Worm (Caenorhabditis elegans) whole organism, young adult: ENCODE data around the gene R04B5.5.

ENCODE experiments used
- F39B2.1 ChIP-seq: fragments of 200-800 bp; sonication (Bioruptor generic); IDR thresholded peaks from 2 replicates; pipeline ENCODE4 v1.3.6; 2022; ENCODE audit warnings: missing genetic modification reagents, missing genetic modification characterization, missing compliant biosample characterization
- efl-1 ChIP-seq: fragments of 150-350 bp; optimal IDR thresholded peaks from 2 replicates; lab custom pipeline; 2014; ENCODE audit warnings: missing biosample characterization, missing genetic modification reagents, missing genetic modification characterization
- nfya-1 ChIP-seq: sonication (generic microtip); optimal IDR thresholded peaks from 2 replicates; lab custom pipeline; 2017; ENCODE audit warnings: antibody characterized with exemption, missing compliant biosample characterization, missing genetic modification characterization, borderline replicate concordance; ENCODE audit not compliant: insufficient read depth
- somi-1 ChIP-seq: fragments of 200-800 bp; sonication (Bioruptor generic); optimal IDR thresholded peaks from 2 replicates; lab custom pipeline; 2018; ENCODE audit warnings: mild to moderate bottlenecking, missing genetic modification characterization, missing compliant biosample characterization

- TF ChIP-seq nfya-1 (tag; lab: Kevin White, UChicago) = no peak
- TF ChIP-seq efl-1 (GFP tag; lab: Kevin White, UChicago) = no peak
- TF ChIP-seq somi-1 = no peak
- TF ChIP-seq F39B2.1 (GFP tag; lab: Robert Waterston, UW) = no peak
Measured at ce11 chrV:10047189-10047588, 40.1 kb upstream of the R04B5.5 start.
